Worm (Caenorhabditis elegans) whole organism, early embryonic: Measurements from ENCODE around the gene drh-1.

ENCODE experiments used
- B0310.2 ChIP-seq: sonication (generic microtip); optimal IDR thresholded peaks from 2 replicates; lab custom pipeline; 2016; ENCODE audit warnings: mild to moderate bottlenecking, missing genetic modification characterization, missing compliant biosample characterization
- F13C5.2 ChIP-seq: sonication (generic microtip); optimal IDR thresholded peaks from 2 replicates; lab custom pipeline; 2017; ENCODE audit warnings: mild to moderate bottlenecking, missing genetic modification characterization, inconsistent platforms, missing compliant biosample characterization
- aly-1 ChIP-seq: sonication (generic microtip); optimal IDR thresholded peaks from 2 replicates; lab custom pipeline; 2016; ENCODE audit warnings: missing genetic modification characterization, missing compliant biosample characterization
- ama-1 ChIP-seq: fragments of 150-350 bp; optimal IDR thresholded peaks from 2 replicates; lab custom pipeline; 2014
- ceh-13 ChIP-seq: fragments of 200-800 bp; sonication (Bioruptor generic); optimal IDR thresholded peaks from 2 replicates; lab custom pipeline; 2018; ENCODE audit warnings: mild to moderate bottlenecking, missing genetic modification characterization, missing compliant biosample characterization
- ceh-36 ChIP-seq: sonication (generic microtip); optimal IDR thresholded peaks from 2 replicates; lab custom pipeline; 2016; ENCODE audit warnings: missing genetic modification characterization, inconsistent platforms, missing compliant biosample characterization
- ets-7 ChIP-seq: sonication (generic microtip); optimal IDR thresholded peaks from 2 replicates; lab custom pipeline; 2016; ENCODE audit warnings: missing genotype, missing genetic modification characterization, missing compliant biosample characterization
- flt-1 ChIP-seq: fragments of 200-800 bp; sonication (Bioruptor generic); IDR thresholded peaks from 2 replicates; pipeline ENCODE4 v1.3.6; 2022; ENCODE audit warnings: missing genetic modification characterization, missing compliant biosample characterization
- hmbx-1 ChIP-seq: sonication (generic microtip); optimal IDR thresholded peaks from 2 replicates; lab custom pipeline; 2016; ENCODE audit warnings: mild to moderate bottlenecking, missing genetic modification characterization, missing compliant biosample characterization
- hmg-4 ChIP-seq: fragments of 200-800 bp; sonication (Bioruptor generic); optimal IDR thresholded peaks from 2 replicates; lab custom pipeline; 2018; ENCODE audit warnings: mild to moderate bottlenecking, missing genetic modification characterization, missing compliant biosample characterization
- hnd-1 ChIP-seq: sonication (generic microtip); optimal IDR thresholded peaks from 2 replicates; lab custom pipeline; 2016; ENCODE audit warnings: missing genetic modification characterization, missing compliant biosample characterization
- pes-1 ChIP-seq: fragments of 200-800 bp; sonication (Bioruptor generic); IDR thresholded peaks from 2 replicates; pipeline ENCODE4 v1.3.6; 2022; ENCODE audit warnings: missing genetic modification reagents, missing genetic modification characterization, missing compliant biosample characterization
- scrt-1 ChIP-seq: fragments of 200-800 bp; sonication (Bioruptor generic); IDR thresholded peaks from 2 replicates; pipeline ENCODE4 v1.3.6; 2022; ENCODE audit warnings: missing genetic modification characterization, missing compliant biosample characterization
- sea-1 ChIP-seq: fragments of 200-800 bp; sonication (Bioruptor generic); conservative IDR thresholded peaks from 2 replicates; pipeline ENCODE4 v1.3.6; 2022; ENCODE audit warnings: missing genetic modification characterization, missing compliant biosample characterization
- tbx-11 ChIP-seq: fragments of 200-800 bp; sonication (Bioruptor generic); IDR thresholded peaks from 2 replicates; pipeline ENCODE4 v1.3.6; 2022; ENCODE audit warnings: missing genetic modification characterization, missing compliant biosample characterization
- tbx-37 ChIP-seq: fragments of 200-800 bp; sonication (Bioruptor generic); conservative IDR thresholded peaks from 2 replicates; pipeline ENCODE4 v1.3.6; 2022; ENCODE audit warnings: missing genetic modification reagents, missing genetic modification characterization, missing compliant biosample characterization
- tra-4 ChIP-seq: sonication (generic microtip); optimal IDR thresholded peaks from 2 replicates; lab custom pipeline; 2017; ENCODE audit warnings: missing genetic modification characterization, missing compliant biosample characterization

Gene drh-1

ce11 chrIV:6622142-6622541 is 9.0 kb upstream of the drh-1 start:
- no peak for TF ChIP-seq sea-1 (GFP tag; lab: Robert Waterston, UW)
- TF ChIP-seq aly-1: no peak
- no peak for TF ChIP-seq hmbx-1
- no peak for TF ChIP-seq hmg-4 (GFP tag; lab: Kevin White, UChicago)
- TF ChIP-seq tra-4 (tag; lab: Kevin White, UChicago): no peak
- no peak for TF ChIP-seq hnd-1 (tag; lab: Kevin White, UChicago)
- TF ChIP-seq scrt-1 (GFP tag; lab: Robert Waterston, UW): no peak
- no peak for TF ChIP-seq ets-7 (tag; lab: Kevin White, UChicago)
- TF ChIP-seq tbx-37: no peak
- TF ChIP-seq ceh-36 (tag; lab: Kevin White, UChicago): no peak
- TF ChIP-seq ceh-13 (GFP tag; lab: Kevin White, UChicago): no peak
- no peak for TF ChIP-seq F13C5.2

- TF ChIP-seq aly-1 (no peak), ama-1 (lab: Kevin White, UChicago) (no peak), sea-1 (GFP tag; lab: Robert Waterston, UW) (no peak), tbx-37 (no peak), ceh-13 (GFP tag; lab: Kevin White, UChicago) (no peak), F13C5.2 (no peak), tbx-11 (GFP tag; lab: Robert Waterston, UW) (no peak), B0310.2 (tag; lab: Kevin White, UChicago) (no peak), ets-7 (tag; lab: Kevin White, UChicago) (no peak)
These were observed 8.1 kb upstream of the drh-1 start, which contains the start of gene C01B10.3 for ce11 chrIV:6621252-6621651. C01B10.3 (minus strand) TSS chrIV:6621352.

DNA sequence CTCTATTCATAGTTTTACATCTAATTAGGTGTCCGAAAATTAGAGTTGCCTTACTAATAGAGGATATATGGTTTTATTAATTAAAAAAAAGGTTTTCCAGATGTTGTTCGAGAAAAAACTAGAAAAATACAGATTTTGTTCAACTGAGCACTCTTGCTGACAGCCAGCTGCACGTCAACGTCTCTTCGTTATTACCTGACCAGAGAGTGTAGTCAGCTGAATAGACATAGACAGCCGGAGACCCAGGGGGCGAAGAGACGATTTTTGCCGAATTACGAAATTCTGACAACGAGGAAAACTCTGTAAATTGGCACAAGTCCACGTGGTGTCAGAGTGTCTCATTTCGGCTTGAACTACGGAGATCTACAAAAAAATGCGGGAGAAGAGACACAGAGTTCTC is 5.5 kb upstream of the drh-1 start:
- no peak for TF ChIP-seq hmg-4 (GFP tag; lab: Kevin White, UChicago)
- TF ChIP-seq B0310.2 (tag; lab: Kevin White, UChicago): no peak
- no peak for TF ChIP-seq tbx-37
- TF ChIP-seq pes-1: no peak
- TF ChIP-seq ama-1 (lab: Kevin White, UChicago): no peak
- TF ChIP-seq tbx-11 (GFP tag; lab: Robert Waterston, UW): no peak
- no peak for TF ChIP-seq ets-7 (tag; lab: Kevin White, UChicago)
- no peak for TF ChIP-seq ceh-36 (tag; lab: Kevin White, UChicago)
- no peak for TF ChIP-seq ceh-13 (GFP tag; lab: Kevin White, UChicago)
- no peak for TF ChIP-seq tra-4 (tag; lab: Kevin White, UChicago)
- TF ChIP-seq scrt-1 (GFP tag; lab: Robert Waterston, UW): no peak
- TF ChIP-seq sea-1 (GFP tag; lab: Robert Waterston, UW): no peak
- no peak for TF ChIP-seq aly-1

- TF ChIP-seq tbx-11 (GFP tag; lab: Robert Waterston, UW) (no peak), pes-1 (no peak), scrt-1 (GFP tag; lab: Robert Waterston, UW) (no peak), tbx-37 (no peak), B0310.2 (tag; lab: Kevin White, UChicago) (no peak)
These were observed 6.1 kb downstream of the drh-1 start for ce11 chrIV:6607059-6607458.

ce11 chrIV:6606587-6606986 is 6.6 kb downstream of the drh-1 start:
- TF ChIP-seq scrt-1 (GFP tag; lab: Robert Waterston, UW) (no peak), sea-1 (GFP tag; lab: Robert Waterston, UW) (no peak), flt-1 (GFP tag; lab: Robert Waterston, UW) (no peak), ets-7 (tag; lab: Kevin White, UChicago) (no peak), ceh-36 (tag; lab: Kevin White, UChicago) (no peak), ceh-13 (GFP tag; lab: Kevin White, UChicago) (no peak), tra-4 (tag; lab: Kevin White, UChicago) (no peak), B0310.2 (tag; lab: Kevin White, UChicago) (no peak), tbx-11 (GFP tag; lab: Robert Waterston, UW) (no peak), tbx-37 (no peak), ama-1 (lab: Kevin White, UChicago) (no peak), aly-1 (no peak), hmbx-1 (no peak), F13C5.2 (no peak), hmg-4 (GFP tag; lab: Kevin White, UChicago) (no peak), hnd-1 (tag; lab: Kevin White, UChicago) (no peak), pes-1 (no peak)

ce11 chrIV:6605863-6606262 is 7.3 kb downstream of the drh-1 start, which contains the start of gene nstp-2:
nstp-2 (minus strand) TSS chrIV:6606188.
- TF ChIP-seq tbx-37: no peak
- TF ChIP-seq B0310.2 (tag; lab: Kevin White, UChicago): no peak
- TF ChIP-seq hmbx-1: no peak
- no peak for TF ChIP-seq tra-4 (tag; lab: Kevin White, UChicago)
- no peak for TF ChIP-seq ets-7 (tag; lab: Kevin White, UChicago)
- TF ChIP-seq sea-1 (GFP tag; lab: Robert Waterston, UW): no peak
- TF ChIP-seq hmg-4 (GFP tag; lab: Kevin White, UChicago): no peak
- TF ChIP-seq pes-1: no peak
- no peak for TF ChIP-seq ceh-36 (tag; lab: Kevin White, UChicago)
- TF ChIP-seq ama-1 (lab: Kevin White, UChicago): no peak
- no peak for TF ChIP-seq flt-1 (GFP tag; lab: Robert Waterston, UW)
- TF ChIP-seq scrt-1 (GFP tag; lab: Robert Waterston, UW): no peak
- no peak for TF ChIP-seq ceh-13 (GFP tag; lab: Kevin White, UChicago)
- no peak for TF ChIP-seq aly-1
- no peak for TF ChIP-seq F13C5.2
- no peak for TF ChIP-seq tbx-11 (GFP tag; lab: Robert Waterston, UW)
- no peak for TF ChIP-seq hnd-1 (tag; lab: Kevin White, UChicago)

DNA sequence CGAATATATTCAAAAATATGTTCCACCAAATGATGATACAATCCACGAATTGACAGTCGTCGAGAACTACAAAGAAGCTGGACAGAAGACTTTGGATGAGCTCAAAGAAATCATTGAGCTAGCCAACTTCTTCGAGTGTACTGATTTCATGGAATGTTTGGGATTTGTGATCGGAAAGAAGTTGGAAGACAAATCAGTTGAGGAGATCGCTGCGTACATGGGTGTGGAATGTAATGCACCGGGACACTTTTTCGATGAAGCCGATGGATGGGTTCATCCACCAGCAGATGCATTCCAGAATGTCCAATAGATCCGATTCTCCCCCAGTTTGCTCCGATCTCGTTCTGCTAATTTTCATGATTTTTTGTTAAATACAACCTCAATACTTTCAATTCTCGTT is 9.6 kb downstream of the drh-1 start:
- TF ChIP-seq ceh-36 (tag; lab: Kevin White, UChicago): no peak
- TF ChIP-seq hmbx-1: no peak
- no peak for TF ChIP-seq hmg-4 (GFP tag; lab: Kevin White, UChicago)
- no peak for TF ChIP-seq flt-1 (GFP tag; lab: Robert Waterston, UW)
- no peak for TF ChIP-seq F13C5.2
- TF ChIP-seq tbx-37: no peak
- TF ChIP-seq aly-1: no peak
- no peak for TF ChIP-seq ama-1 (lab: Kevin White, UChicago)
- TF ChIP-seq pes-1: no peak
- TF ChIP-seq tra-4 (tag; lab: Kevin White, UChicago): no peak
- TF ChIP-seq sea-1 (GFP tag; lab: Robert Waterston, UW): no peak
- TF ChIP-seq B0310.2 (tag; lab: Kevin White, UChicago): no peak
- TF ChIP-seq tbx-11 (GFP tag; lab: Robert Waterston, UW): no peak
- no peak for TF ChIP-seq scrt-1 (GFP tag; lab: Robert Waterston, UW)
- TF ChIP-seq ets-7 (tag; lab: Kevin White, UChicago): no peak
